Fruit fly (Drosophila melanogaster): ENCODE measurements around the gene blot.

DNA sequence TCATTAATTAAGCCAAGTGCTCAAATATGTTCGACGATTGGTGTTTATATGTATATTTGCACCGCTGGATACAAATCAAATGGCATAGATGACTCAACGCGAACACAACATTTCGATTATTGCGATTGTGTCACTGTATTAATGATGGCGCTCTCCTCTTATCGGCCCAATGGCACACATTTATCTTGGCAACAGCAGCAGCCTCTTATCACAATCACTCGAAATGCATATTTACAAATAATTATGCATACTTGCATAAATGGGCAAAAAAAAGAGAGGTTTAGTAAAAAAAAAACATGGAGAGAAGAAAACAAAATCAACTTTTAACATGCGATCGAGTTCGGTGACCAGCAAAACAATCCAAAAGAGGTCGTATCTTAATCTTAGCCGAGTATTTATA is 10.0 kb downstream of the blot start:
- TF ChIP-seq CTCF (optimal IDR thresholded peaks at IDR 0.05) (no peak), CG8478 (optimal IDR thresholded peaks at IDR 0.05) (no peak)

All from S2 (cell line).